Fruit fly (Drosophila melanogaster) whole organism, embryonic: ENCODE results near the gene CG9467.
A peak's percentile ranks its signal among the peaks of the same experiment; 100 is the strongest.

Experiments used
- Abd-B ChIP-seq: fragments of 200-800 bp; sonication (Bioruptor generic); optimal IDR thresholded peaks from 2 replicates; lab custom pipeline; 2018; ENCODE audit warnings: missing biosample characterization, mild to moderate bottlenecking, missing genetic modification characterization, moderate library complexity
- Ada2b ChIP-seq: fragments of 200-800 bp; sonication (Bioruptor generic); IDR thresholded peaks from 2 replicates; pipeline ENCODE4 v1.3.6; 2022; ENCODE audit warnings: missing biosample characterization, missing genetic modification characterization
- Atf6 ChIP-seq: fragments of 200-800 bp; sonication (Bioruptor generic); IDR thresholded peaks from 2 replicates; pipeline ENCODE4 v1.3.6; 2022; ENCODE audit warnings: missing biosample characterization, missing genetic modification characterization
- Bdp1 ChIP-seq: fragments of 200-800 bp; sonication (Bioruptor generic); optimal IDR thresholded peaks from 3 replicates; lab custom pipeline; 2016; ENCODE audit warnings: missing biosample characterization, missing genetic modification characterization
- Blimp-1 ChIP-seq: fragments of 200-800 bp; sonication (Bioruptor generic); optimal IDR thresholded peaks from 3 replicates; lab custom pipeline; 2018; ENCODE audit warnings: missing biosample characterization, missing genetic modification characterization, mild to moderate bottlenecking, moderate library complexity, missing genetic modification reagents
- CG10147 ChIP-seq: fragments of 200-800 bp; sonication (Bioruptor generic); optimal IDR thresholded peaks from 2 replicates; lab custom pipeline; 2019; ENCODE audit warnings: missing biosample characterization, mild to moderate bottlenecking, missing genetic modification characterization, moderate library complexity
- CG11085 ChIP-seq: fragments of 200-800 bp; sonication (Bioruptor generic); IDR thresholded peaks from 2 replicates; pipeline ENCODE4 v1.3.6; 2022; ENCODE audit warnings: missing biosample characterization, missing genetic modification characterization
- CG12659 ChIP-seq: fragments of 200-800 bp; sonication (Bioruptor generic); optimal IDR thresholded peaks from 3 replicates; lab custom pipeline; 2017; ENCODE audit warnings: mild to moderate bottlenecking, missing biosample characterization, missing genetic modification reagents, missing genetic modification characterization
- CG12744 ChIP-seq: fragments of 200-800 bp; sonication (Bioruptor generic); optimal IDR thresholded peaks from 2 replicates; lab custom pipeline; 2016; ENCODE audit warnings: missing biosample characterization, missing genetic modification characterization
- CG15073 ChIP-seq: fragments of 200-800 bp; sonication (Bioruptor generic); optimal IDR thresholded peaks from 2 replicates; lab custom pipeline; 2016; ENCODE audit warnings: missing biosample characterization, missing genetic modification characterization
- CG1603 ChIP-seq: fragments of 200-800 bp; sonication (Bioruptor generic); optimal IDR thresholded peaks from 2 replicates; lab custom pipeline; 2019; ENCODE audit warnings: missing biosample characterization, mild to moderate bottlenecking, missing genetic modification characterization, moderate library complexity
- CG17328 ChIP-seq: fragments of 200-800 bp; sonication (Bioruptor generic); IDR thresholded peaks from 2 replicates; pipeline ENCODE4 v1.3.6; 2022; ENCODE audit warnings: missing biosample characterization, missing genetic modification characterization
- CG2129 ChIP-seq: fragments of 200-800 bp; sonication (Bioruptor generic); IDR thresholded peaks from 2 replicates; pipeline ENCODE4 v1.3.6; 2022; ENCODE audit warnings: missing biosample characterization, missing genetic modification characterization; ENCODE audit not compliant: partially characterized antibody
- CG31388 ChIP-seq: fragments of 200-800 bp; sonication (Bioruptor generic); optimal IDR thresholded peaks from 2 replicates; lab custom pipeline; 2016; ENCODE audit warnings: missing biosample characterization, missing genetic modification characterization
- CG34224 ChIP-seq: fragments of 200-800 bp; sonication (Bioruptor generic); IDR thresholded peaks from 3 replicates; pipeline ENCODE4 v1.3.6; 2022; ENCODE audit warnings: missing biosample characterization, missing genetic modification characterization; ENCODE audit not compliant: partially characterized antibody
- CG6654 ChIP-seq: fragments of 200-800 bp; sonication (Bioruptor generic); optimal IDR thresholded peaks from 2 replicates; lab custom pipeline; 2017; ENCODE audit warnings: missing biosample characterization, mild to moderate bottlenecking, missing genetic modification characterization
- CG6813 ChIP-seq: fragments of 200-800 bp; sonication (Bioruptor generic); optimal IDR thresholded peaks from 2 replicates; lab custom pipeline; 2017; ENCODE audit warnings: missing biosample characterization, missing genetic modification characterization, mild to moderate bottlenecking, moderate library complexity, missing genetic modification reagents
- CG8765 ChIP-seq: fragments of 200-800 bp; sonication (Bioruptor generic); IDR thresholded peaks from 2 replicates; pipeline ENCODE4 v1.3.6; 2022; ENCODE audit warnings: missing biosample characterization, missing genetic modification characterization
- CG9609 ChIP-seq: fragments of 200-800 bp; sonication (Bioruptor generic); optimal IDR thresholded peaks from 3 replicates; lab custom pipeline; 2016; ENCODE audit warnings: missing biosample characterization, missing genetic modification characterization
- CG9876 ChIP-seq: fragments of 200-800 bp; sonication (Bioruptor generic); optimal IDR thresholded peaks from 2 replicates; lab custom pipeline; 2016; ENCODE audit warnings: missing biosample characterization, missing genetic modification characterization
- Dip2 ChIP-seq: fragments of 200-800 bp; sonication (Bioruptor generic); IDR thresholded peaks from 2 replicates; pipeline ENCODE4 v1.3.6; 2022; ENCODE audit warnings: missing biosample characterization, missing genetic modification characterization
- Dip3 ChIP-seq: fragments of 200-800 bp; sonication (Bioruptor generic); optimal IDR thresholded peaks from 3 replicates; lab custom pipeline; 2016; ENCODE audit warnings: missing biosample characterization, missing genetic modification characterization
- Doc2 ChIP-seq: fragments of 200-800 bp; sonication (Bioruptor generic); IDR thresholded peaks from 2 replicates; pipeline ENCODE4 v1.3.6; 2022; ENCODE audit warnings: missing biosample characterization, missing genetic modification characterization
- E2f2 ChIP-seq: fragments of 200-800 bp; sonication (Bioruptor generic); IDR thresholded peaks from 2 replicates; pipeline ENCODE4 v1.3.6; 2022; ENCODE audit warnings: missing biosample characterization, missing genetic modification characterization
- Elba2 ChIP-seq: fragments of 200-800 bp; sonication (Bioruptor generic); optimal IDR thresholded peaks from 3 replicates; lab custom pipeline; 2016; ENCODE audit warnings: missing biosample characterization, missing genetic modification characterization
- HLH4C ChIP-seq: fragments of 200-800 bp; sonication (Bioruptor generic); IDR thresholded peaks from 3 replicates; pipeline ENCODE4 v1.3.6; 2022; ENCODE audit warnings: missing biosample characterization, missing genetic modification characterization; ENCODE audit not compliant: partially characterized antibody
- HLHmδ ChIP-seq: fragments of 200-800 bp; sonication (Bioruptor generic); optimal IDR thresholded peaks from 2 replicates; lab custom pipeline; 2018; ENCODE audit warnings: missing biosample characterization, mild to moderate bottlenecking, missing genetic modification characterization, moderate library complexity
- Hr51 ChIP-seq, 2 experiments: fragments of 200-800 bp; sonication (Bioruptor generic); optimal IDR thresholded peaks; 2 replicates in 1 of 2; 3 replicates in 1 of 2; lab custom pipeline; 2016 to 2018; ENCODE audit warnings: missing biosample characterization in 2 of 2, missing genetic modification characterization in 2 of 2, mild to moderate bottlenecking in 1 of 2, moderate library complexity in 1 of 2
- Nf-YA ChIP-seq: fragments of 200-800 bp; sonication (Bioruptor generic); IDR thresholded peaks from 2 replicates; pipeline ENCODE4 v1.3.6; 2022; ENCODE audit warnings: missing biosample characterization, missing genetic modification characterization
- Nf-YC ChIP-seq: fragments of 200-800 bp; optimal IDR thresholded peaks from 3 replicates; lab custom pipeline; 2019; ENCODE audit warnings: missing biosample characterization, mild to moderate bottlenecking, missing genetic modification characterization, moderate library complexity
- PHDP ChIP-seq: fragments of 200-800 bp; sonication (Bioruptor generic); optimal IDR thresholded peaks from 3 replicates; lab custom pipeline; 2018; ENCODE audit warnings: missing biosample characterization, mild to moderate bottlenecking, missing genetic modification characterization, moderate library complexity
- Ptx1 ChIP-seq: fragments of 200-800 bp; sonication (Bioruptor generic); IDR thresholded peaks from 2 replicates; pipeline ENCODE4 v1.3.6; 2022; ENCODE audit warnings: missing biosample characterization, missing genetic modification characterization
- Rfx ChIP-seq: fragments of 200-800 bp; sonication (Bioruptor generic); IDR thresholded peaks from 2 replicates; pipeline ENCODE4 v1.3.6; 2022; ENCODE audit warnings: missing biosample characterization, missing genetic modification characterization
- Sin3A ChIP-seq: fragments of >200 bp; optimal IDR thresholded peaks from 2 replicates; lab custom pipeline; 2018
- amos ChIP-seq: fragments of 200-800 bp; sonication (Bioruptor generic); IDR thresholded peaks from 2 replicates; pipeline ENCODE4 v1.3.6; 2022; ENCODE audit warnings: missing biosample characterization, missing genetic modification characterization; ENCODE audit not compliant: partially characterized antibody
- cad ChIP-seq: fragments of >200 bp; optimal IDR thresholded peaks from 2 replicates; lab custom pipeline; 2017; ENCODE audit warnings: missing biosample characterization, missing genetic modification characterization
- caup ChIP-seq: fragments of 200-800 bp; sonication (Bioruptor generic); optimal IDR thresholded peaks from 3 replicates; lab custom pipeline; 2017; ENCODE audit warnings: missing biosample characterization, mild to moderate bottlenecking, missing genetic modification characterization, moderate library complexity; ENCODE audit not compliant: severe bottlenecking
- dati ChIP-seq: fragments of 200-800 bp; sonication (Bioruptor generic); IDR thresholded peaks from 2 replicates; pipeline ENCODE4 v1.3.6; 2022; ENCODE audit warnings: missing biosample characterization, missing genetic modification characterization
- eyg ChIP-seq: fragments of 200-800 bp; sonication (Bioruptor generic); optimal IDR thresholded peaks from 3 replicates; lab custom pipeline; 2016; ENCODE audit warnings: missing biosample characterization, missing genetic modification characterization
- gsb-n ChIP-seq: fragments of 200-800 bp; sonication (Bioruptor generic); optimal IDR thresholded peaks from 3 replicates; lab custom pipeline; 2018; ENCODE audit warnings: missing biosample characterization, mild to moderate bottlenecking, missing genetic modification characterization
- lab ChIP-seq: fragments of 200-800 bp; sonication (Bioruptor generic); optimal IDR thresholded peaks from 3 replicates; lab custom pipeline; 2017; ENCODE audit warnings: missing biosample characterization, missing genetic modification characterization, mild to moderate bottlenecking, moderate library complexity, missing genetic modification reagents
- luna ChIP-seq: fragments of 200-800 bp; sonication (Bioruptor generic); optimal IDR thresholded peaks from 2 replicates; lab custom pipeline; 2016; ENCODE audit warnings: missing biosample characterization, missing genetic modification characterization
- nau ChIP-seq: fragments of 200-800 bp; sonication (Bioruptor generic); optimal IDR thresholded peaks from 3 replicates; lab custom pipeline; 2017; ENCODE audit warnings: missing biosample characterization, mild to moderate bottlenecking, missing genetic modification characterization, missing genetic modification reagents
- pum ChIP-seq: fragments of 200-800 bp; sonication (Bioruptor generic); optimal IDR thresholded peaks from 2 replicates; lab custom pipeline; 2016; ENCODE audit warnings: missing biosample characterization, missing genetic modification characterization
- slp2 ChIP-seq: fragments of 200-800 bp; sonication (Bioruptor generic); optimal IDR thresholded peaks from 2 replicates; lab custom pipeline; 2016; ENCODE audit warnings: missing biosample characterization, missing genetic modification characterization
- sr ChIP-seq: fragments of 200-800 bp; sonication (Bioruptor generic); IDR thresholded peaks from 3 replicates; pipeline ENCODE4 v1.3.6; 2022; ENCODE audit warnings: missing biosample characterization, missing genetic modification characterization
- tgo ChIP-seq: fragments of 200-800 bp; sonication (Bioruptor generic); IDR thresholded peaks from 3 replicates; pipeline ENCODE4 v1.3.6; 2022; ENCODE audit warnings: missing biosample characterization, missing genetic modification characterization
- trem ChIP-seq: fragments of 200-800 bp; optimal IDR thresholded peaks from 3 replicates; lab custom pipeline; 2019; ENCODE audit warnings: missing biosample characterization, mild to moderate bottlenecking, missing genetic modification characterization, moderate library complexity

The CG9467 gene

DNA sequence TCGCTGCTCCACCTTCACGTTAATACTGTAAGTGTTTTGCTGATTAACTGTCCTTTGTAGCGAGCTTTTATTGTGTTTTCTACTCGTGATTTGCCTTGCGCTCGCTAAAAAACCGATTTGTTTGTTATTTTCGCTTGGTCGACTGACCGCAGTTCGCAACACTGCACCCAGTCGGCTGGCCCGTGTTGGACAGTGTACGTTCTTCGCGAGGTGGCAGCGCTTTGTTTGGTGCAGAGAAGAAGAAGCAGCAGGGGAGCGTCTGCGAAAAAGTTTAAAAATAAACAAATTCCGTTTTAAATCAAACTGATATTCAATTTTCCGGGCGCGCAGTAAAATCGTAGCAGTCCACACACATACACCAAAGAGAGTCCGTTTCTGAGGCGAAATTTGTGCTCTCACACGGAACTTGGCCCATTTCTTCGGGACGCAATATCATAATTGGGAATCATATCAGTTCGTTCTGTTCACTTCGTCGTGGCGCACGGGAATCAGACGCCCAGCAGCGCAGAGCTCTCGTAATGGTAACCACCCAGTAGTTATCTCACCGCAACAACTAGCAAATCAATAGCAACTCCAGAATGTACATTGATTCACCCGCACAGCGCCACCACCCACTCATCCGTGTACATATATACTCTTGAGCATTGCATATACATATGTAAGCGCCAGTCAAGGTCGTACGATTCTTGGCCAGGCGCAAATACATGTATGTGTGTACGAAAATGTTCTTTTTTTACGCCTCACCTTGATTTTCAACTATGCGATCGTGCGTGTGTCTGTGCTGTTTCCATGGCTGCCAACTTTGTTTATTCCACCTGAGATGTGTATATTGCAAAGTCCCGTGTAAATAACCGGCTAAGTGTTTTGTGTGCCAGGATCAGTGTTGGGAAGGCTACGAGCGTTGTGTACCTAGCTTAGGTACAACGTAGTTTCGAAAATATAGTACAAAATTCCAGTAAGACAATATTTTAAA lies 32.9 kb downstream of the CG9467 start, which contains the start of gene Naa80:
Gene Naa80 (plus strand): TSS at position 215 of the 973 bp plus-strand sequence.
- peak; percentile 88 for TF ChIP-seq trem (tag; lab: Kevin White, UChicago)
- TF ChIP-seq CG15073 (GFP tag; lab: Kevin White, UChicago) = no peak
- TF ChIP-seq E2f2 (GFP tag; lab: Robert Waterston, UW) = peak; percentile 84
- no peak for TF ChIP-seq gsb-n
- TF ChIP-seq CG9876 (GFP tag; lab: Kevin White, UChicago) = peak; percentile 76
- TF ChIP-seq luna (GFP tag; lab: Kevin White, UChicago) = peak; percentile 49
- TF ChIP-seq eyg (GFP tag; lab: Kevin White, UChicago) = peak; percentile 59
- peak; percentile 76 for TF ChIP-seq Sin3A (lab: Kevin White, UChicago)
- no peak for TF ChIP-seq dati (GFP tag; lab: Robert Waterston, UW)
- TF ChIP-seq HLH4C = 0 out of 3 replicates have a peak, but pooled peaks have one; percentile 23
- peak; percentile 88 for TF ChIP-seq Rfx
- peak; percentile 89 for TF ChIP-seq CG12659 (GFP tag; lab: Kevin White, UChicago)
- peak; percentile 56 for TF ChIP-seq Ptx1 (GFP tag; lab: Robert Waterston, UW)
- no peak for TF ChIP-seq cad (GFP tag; lab: Kevin White, UChicago)
- no peak for TF ChIP-seq Dip2 (GFP tag; lab: Robert Waterston, UW)
- peak; percentile 78 for TF ChIP-seq CG9609 (GFP tag; lab: Kevin White, UChicago)
- no peak for TF ChIP-seq Ada2b
- TF ChIP-seq Elba2 (GFP tag; lab: Kevin White, UChicago) = no peak
- TF ChIP-seq CG17328 (GFP tag; lab: Robert Waterston, UW) = no peak; the same call in 1 of the 2 replicates
- TF ChIP-seq Doc2 (GFP tag; lab: Robert Waterston, UW) = no peak
- peak; percentile 83 for TF ChIP-seq lab (GFP tag; lab: Kevin White, UChicago)
- peak; percentile 6 for TF ChIP-seq slp2 (GFP tag; lab: Kevin White, UChicago)
- TF ChIP-seq nau = no peak
- TF ChIP-seq CG6813 (GFP tag; lab: Kevin White, UChicago) = no peak
- TF ChIP-seq amos (GFP tag; lab: Robert Waterston, UW) = peak; percentile 64
- peak; percentile 38; the same call in 1 of the 2 replicates for TF ChIP-seq CG8765 (GFP tag; lab: Robert Waterston, UW)
- peak; percentile 19 for TF ChIP-seq CG12744 (GFP tag; lab: Kevin White, UChicago)
- TF ChIP-seq pum (GFP tag; lab: Kevin White, UChicago) = peak; percentile 78
- TF ChIP-seq PHDP (tag; lab: Kevin White, UChicago) = peak; percentile 35
- TF ChIP-seq Abd-B (GFP tag; lab: Kevin White, UChicago) = peak; percentile 15
- TF ChIP-seq HLHmδ (GFP tag; lab: Kevin White, UChicago) = peak; percentile 63
- peak; percentile 76 for TF ChIP-seq caup (GFP tag; lab: Kevin White, UChicago)
- TF ChIP-seq Atf6 = peak; percentile 29; the same call in 1 of the 2 replicates
- TF ChIP-seq Hr51 (GFP tag; optimal IDR thresholded peaks at IDR 0.05; lab: Kevin White, UChicago) = peak in 1 of 2 experiments; percentile 85
- no peak for TF ChIP-seq Nf-YA (GFP tag; lab: Robert Waterston, UW)
- peak; percentile 52 for TF ChIP-seq Nf-YC (tag; lab: Kevin White, UChicago)
- TF ChIP-seq Blimp-1 (GFP tag; lab: Kevin White, UChicago) = no peak
- peak; percentile 84 for TF ChIP-seq CG1603
- peak; percentile 37 for TF ChIP-seq CG10147
- TF ChIP-seq CG11085 (GFP tag; lab: Robert Waterston, UW) = peak; percentile 8; the same call in 1 of the 2 replicates
- TF ChIP-seq CG2129 (GFP tag; lab: Robert Waterston, UW) = no peak
- no peak for TF ChIP-seq CG31388 (GFP tag; lab: Kevin White, UChicago)
- TF ChIP-seq tgo (GFP tag; lab: Robert Waterston, UW) = peak; percentile 18; the same call in 1 of the 3 replicates
- no peak for TF ChIP-seq CG6654 (GFP tag; lab: Kevin White, UChicago)
- TF ChIP-seq CG34224 (GFP tag; lab: Robert Waterston, UW) = peak; percentile 53; the same call in 2 of the 3 replicates
- peak; percentile 83 for TF ChIP-seq Dip3
- TF ChIP-seq Bdp1 (GFP tag; lab: Kevin White, UChicago) = peak; percentile 58
- TF ChIP-seq sr (GFP tag; lab: Robert Waterston, UW) = no peak
